Worm (Caenorhabditis elegans): ENCODE measurements around the gene del-6.

- no peak for TF ChIP-seq hpl-2 (GFP tag; optimal IDR thresholded peaks at IDR 0.05)
- no peak for TF ChIP-seq ces-1 (GFP tag; optimal IDR thresholded peaks at IDR 0.05)
- no peak for TF ChIP-seq ceh-8 (GFP tag; optimal IDR thresholded peaks at IDR 0.05)
Measured at ce11 chrV:10580638-10581037, 7.9 kb downstream of the del-6 start.

Data from whole organism, L1 larva.